Fruit fly (Drosophila melanogaster) whole organism, larva: Measurements from ENCODE around the gene CG42585.
"Not testable (repeated sequence)": the region's sequence is repeated elsewhere in the genome, so short reads cannot be mapped to it uniquely, and the experiment has no call there.

ENCODE experiments used
- noc ChIP-seq: fragments of 200-800 bp; sonication (Bioruptor generic); optimal IDR thresholded peaks from 3 replicates; lab custom pipeline; 2019; ENCODE audit warnings: missing biosample characterization, mild to moderate bottlenecking, missing genetic modification characterization, moderate library complexity

Gene CG42585

DNA sequence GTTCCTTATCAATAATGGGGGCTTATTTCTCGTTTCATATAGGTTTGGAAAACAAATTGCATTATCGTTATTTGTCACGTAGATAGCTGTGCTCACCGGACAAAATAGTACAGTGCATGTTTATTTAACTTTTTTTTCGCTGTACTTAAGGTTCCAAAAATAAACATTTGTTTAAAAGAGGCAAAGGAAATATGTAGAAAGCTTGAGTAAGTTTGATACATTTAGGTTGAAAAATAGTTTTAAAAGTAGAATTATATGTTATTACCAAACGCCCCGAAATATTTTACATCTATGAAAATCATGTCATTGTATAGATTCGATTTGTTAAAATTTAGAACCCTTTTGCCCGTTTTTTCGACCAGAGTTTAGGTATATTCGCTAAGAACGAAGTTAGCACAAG, at the start of gene CG42585:
Gene CG42585, plus strand, starts transcription at position 301 of the 400 bp plus-strand sequence.
- not testable (repeated sequence) for TF ChIP-seq noc (tag; lab: Kevin White, UChicago)

DNA sequence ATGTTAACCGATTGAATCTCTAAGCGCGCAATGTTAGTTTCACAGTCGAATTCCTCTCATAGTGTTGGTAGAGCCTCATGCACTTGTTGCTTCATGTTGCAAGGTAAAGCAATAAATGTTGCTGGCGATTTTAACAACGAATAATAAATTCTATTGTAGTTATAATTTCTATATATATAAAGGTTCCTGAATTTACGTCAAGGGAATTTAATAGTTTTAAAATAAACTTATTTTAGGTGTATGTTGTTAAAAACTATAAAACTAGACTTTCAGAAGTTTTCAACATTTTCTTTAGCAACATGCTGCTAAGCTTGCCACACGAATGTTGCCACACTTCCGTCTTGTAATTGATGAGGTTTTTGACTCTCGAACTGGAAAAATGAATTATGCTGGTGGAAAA, 49.4 kb upstream of the CG42585 start:
- TF ChIP-seq noc (tag; lab: Kevin White, UChicago), result no peak

DNA sequence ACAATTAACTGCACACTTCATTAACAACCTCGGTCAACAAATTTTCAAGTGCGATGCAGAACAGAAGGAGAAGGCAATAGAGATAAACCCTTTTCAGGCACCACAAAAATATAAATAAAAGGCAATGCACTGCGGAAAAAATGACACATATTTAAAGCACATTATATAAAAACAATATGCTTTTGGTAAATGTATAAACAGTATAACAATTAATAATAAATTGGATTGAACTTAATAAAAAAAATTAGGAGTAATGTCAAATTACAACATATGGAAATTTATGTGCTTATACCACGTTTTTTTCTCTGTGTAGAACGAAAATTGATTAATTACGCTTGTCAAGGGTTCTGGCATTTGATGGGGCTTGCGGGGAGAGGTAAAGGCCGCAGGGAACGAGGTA, 48.9 kb upstream of the CG42585 start:
- TF ChIP-seq noc (tag; lab: Kevin White, UChicago), result no peak

DNA sequence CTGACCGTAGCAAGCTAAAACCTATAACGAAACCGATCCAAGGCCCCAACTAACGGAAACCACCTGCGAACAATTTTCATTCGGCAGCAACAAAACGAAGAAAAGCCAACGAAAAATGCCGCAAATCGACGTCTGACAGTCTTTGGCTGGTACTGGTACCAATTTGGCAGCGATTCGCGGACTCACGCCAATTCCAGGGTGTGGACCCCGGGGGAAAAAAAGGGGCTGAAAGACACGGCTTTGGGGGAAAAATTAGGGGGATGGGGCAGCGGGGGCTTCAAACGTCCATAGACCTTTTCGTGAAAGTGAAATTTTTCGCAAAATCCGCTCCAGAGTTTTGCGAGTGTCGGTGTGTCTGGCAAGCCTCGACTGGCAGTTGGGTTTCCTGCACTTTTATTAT, 46.1 kb upstream of the CG42585 start:
- TF ChIP-seq noc (tag; lab: Kevin White, UChicago), result no peak

DNA sequence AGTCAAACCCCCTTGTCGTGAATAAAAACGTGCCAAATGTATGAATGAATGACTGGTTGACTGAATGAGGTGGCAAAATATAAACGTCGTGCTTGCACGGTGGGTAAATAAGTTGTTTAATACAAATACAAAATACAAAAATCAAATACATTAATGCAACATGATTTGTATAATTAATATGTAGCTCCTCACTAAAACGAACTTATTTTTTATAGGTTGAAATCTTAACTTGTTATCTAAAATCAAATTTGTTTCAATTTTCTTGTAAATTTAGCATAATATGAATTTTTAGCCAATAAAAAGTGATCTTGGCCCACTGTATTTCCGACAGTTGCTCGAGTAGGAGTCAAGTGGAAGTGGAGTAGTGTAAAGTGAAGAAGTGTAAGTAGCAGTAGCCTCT, 41.8 kb upstream of the CG42585 start:
- TF ChIP-seq noc (tag; lab: Kevin White, UChicago), result peak; percentile 15

DNA sequence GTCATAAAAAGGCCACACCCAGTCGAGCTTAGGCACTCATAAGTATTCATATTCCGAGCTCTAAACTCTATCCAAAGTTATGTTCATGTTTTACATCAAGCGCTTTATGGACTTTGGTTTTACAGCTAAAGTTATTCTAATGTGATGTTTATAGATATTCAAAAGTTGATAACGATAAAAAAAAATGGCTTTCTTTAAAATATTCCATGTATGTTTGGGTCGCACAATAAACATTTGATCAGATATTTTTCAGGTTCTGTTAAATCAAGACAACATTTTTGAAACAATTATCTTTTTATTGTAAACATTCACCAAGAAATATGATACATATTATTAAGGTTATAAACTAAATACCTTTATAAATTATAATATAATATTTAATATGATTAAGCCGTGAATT, 40.7 kb upstream of the CG42585 start:
- TF ChIP-seq noc (tag; lab: Kevin White, UChicago), result no peak

DNA sequence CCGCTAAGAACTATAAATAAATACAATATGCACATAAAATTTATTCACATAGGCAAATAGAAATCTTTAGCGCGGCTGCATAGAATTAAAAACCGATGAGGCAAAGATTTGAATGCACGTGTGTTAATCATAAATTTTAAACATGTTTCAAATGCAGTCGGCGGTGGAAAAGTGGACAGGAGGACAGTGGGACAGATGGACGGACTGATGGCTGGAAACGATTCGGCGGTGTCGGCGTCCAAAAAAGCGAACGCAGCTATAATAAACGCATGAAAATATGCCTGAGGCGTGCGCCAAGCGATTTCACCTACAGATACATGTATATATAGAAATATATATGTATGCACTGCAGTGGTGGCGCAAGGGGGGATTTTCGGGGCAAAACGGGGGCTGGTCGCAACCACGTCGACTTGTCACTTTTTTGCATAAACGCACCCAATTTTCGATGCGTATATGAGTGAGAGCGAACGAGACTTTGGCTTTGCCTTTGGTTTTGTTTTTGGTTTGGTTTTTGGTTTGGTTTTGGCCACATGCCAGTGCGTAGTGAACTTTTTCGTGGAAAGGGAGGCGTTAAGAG, 40.1 kb upstream of the CG42585 start:
- no peak for TF ChIP-seq noc (tag; lab: Kevin White, UChicago)

DNA sequence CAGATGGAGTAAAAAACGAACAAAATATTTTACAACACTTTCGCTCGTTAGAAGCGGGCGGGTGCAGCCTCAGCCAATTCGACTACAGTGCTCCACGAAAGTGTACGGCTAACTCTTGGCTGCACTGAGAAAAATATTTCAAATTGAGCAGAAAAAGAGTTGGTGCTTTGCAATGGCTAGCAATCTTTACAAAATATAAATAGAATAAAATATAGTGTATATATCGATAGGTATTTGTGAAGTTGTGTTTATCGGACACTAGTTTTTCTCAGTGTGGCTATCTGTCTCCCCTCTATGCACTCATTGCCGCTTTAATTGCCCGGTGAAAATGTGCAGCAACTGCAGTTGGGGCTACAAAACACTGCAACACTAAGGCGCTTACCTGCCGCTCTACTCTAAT, 38.2 kb upstream of the CG42585 start:
- no peak for TF ChIP-seq noc (tag; lab: Kevin White, UChicago)

DNA sequence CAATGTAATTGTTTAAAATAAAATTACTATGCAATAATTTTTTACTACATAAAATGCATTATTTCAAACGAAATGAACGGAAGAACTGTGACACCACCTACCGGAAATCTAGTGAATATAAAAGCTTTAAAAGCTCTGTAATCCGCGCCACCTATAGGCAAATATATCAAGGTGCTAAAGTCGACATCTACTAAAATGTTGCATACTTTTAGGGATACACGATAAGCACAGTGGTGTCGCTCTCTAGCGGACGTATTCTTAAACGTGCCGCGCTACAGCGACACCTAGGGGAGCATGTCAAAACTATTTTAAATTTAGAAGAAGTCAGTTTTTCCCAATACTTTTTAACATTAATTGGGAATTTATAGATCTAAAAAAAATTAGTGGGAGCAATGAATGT, 33.5 kb upstream of the CG42585 start:
- TF ChIP-seq noc (tag; lab: Kevin White, UChicago), result no peak

DNA sequence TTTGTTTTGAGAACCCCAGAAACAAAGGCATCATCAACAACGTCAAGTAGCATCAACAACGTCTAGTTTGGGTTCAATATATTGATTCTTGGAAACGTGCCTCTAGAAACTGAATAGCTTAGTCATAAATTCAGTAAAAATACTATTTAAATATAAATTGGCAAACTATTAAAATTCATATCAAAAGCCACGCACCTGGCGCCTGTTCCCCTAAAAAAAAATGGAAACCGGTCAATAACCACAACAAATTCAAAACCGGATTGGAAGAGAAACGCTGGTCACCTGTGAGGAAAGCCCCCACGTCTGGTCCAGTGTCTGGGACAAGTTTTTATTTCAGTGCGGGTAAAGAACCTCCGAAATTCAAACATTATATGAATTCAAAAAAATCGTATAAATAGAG, 27.5 kb upstream of the CG42585 start, which contains the start of gene CG15282:
Gene CG15282, plus strand, starts transcription at position 227 of the 400 bp plus-strand sequence.
- no peak for TF ChIP-seq noc (tag; lab: Kevin White, UChicago)

DNA sequence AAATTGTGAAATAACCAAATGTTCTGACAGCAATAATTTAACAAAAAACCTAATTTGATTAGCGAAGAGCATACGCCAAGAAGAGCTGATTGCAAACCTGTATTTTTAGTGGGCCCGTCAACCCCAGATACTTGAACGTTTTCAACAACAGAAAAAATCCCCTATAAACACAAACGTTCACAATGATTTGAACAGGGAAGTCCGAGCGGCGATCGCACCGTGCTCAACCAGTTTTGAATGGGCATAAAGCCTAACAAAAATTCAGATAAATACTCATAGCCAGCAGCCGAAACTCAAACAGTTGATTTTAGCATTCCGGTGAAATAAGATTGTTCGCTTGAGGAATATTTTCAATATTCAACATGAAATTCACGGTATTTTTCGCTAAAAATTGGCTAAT, 26.2 kb upstream of the CG42585 start, which contains the start of gene CG34165:
Gene CG34165, plus strand, starts transcription at position 284 of the 400 bp plus-strand sequence.
- TF ChIP-seq noc (tag; lab: Kevin White, UChicago), result no peak

DNA sequence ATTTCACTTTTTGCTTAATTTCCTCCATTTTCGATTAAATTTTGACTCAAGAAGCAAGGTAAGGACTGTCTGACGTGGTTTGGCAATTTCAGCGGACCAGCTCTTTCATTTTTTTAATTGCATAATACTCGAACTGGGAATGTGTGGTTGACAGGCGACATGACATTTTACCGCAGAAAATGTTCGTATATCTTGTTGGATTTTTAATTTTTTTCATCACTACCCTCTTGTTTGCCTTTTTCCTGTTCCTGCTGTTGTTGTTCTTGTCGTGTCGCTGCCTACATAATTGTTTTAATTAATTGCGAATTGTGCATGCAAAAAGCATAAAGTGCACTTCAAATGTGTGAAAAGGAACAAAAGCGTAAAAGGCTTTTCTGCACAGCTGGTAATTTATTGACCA, 9.6 kb upstream of the CG42585 start, which contains the start of gene CG42685:
Gene CG42685, minus strand, starts transcription at position 101 of the 400 bp plus-strand sequence.
- TF ChIP-seq noc (tag; lab: Kevin White, UChicago), result no peak

DNA sequence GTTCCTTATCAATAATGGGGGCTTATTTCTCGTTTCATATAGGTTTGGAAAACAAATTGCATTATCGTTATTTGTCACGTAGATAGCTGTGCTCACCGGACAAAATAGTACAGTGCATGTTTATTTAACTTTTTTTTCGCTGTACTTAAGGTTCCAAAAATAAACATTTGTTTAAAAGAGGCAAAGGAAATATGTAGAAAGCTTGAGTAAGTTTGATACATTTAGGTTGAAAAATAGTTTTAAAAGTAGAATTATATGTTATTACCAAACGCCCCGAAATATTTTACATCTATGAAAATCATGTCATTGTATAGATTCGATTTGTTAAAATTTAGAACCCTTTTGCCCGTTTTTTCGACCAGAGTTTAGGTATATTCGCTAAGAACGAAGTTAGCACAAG, 4.2 kb upstream of the CG42585 start, which contains the start of gene CG31835:
Gene CG31835, plus strand, starts transcription at position 301 of the 400 bp plus-strand sequence.
- not testable (repeated sequence) for TF ChIP-seq noc (tag; lab: Kevin White, UChicago)

DNA sequence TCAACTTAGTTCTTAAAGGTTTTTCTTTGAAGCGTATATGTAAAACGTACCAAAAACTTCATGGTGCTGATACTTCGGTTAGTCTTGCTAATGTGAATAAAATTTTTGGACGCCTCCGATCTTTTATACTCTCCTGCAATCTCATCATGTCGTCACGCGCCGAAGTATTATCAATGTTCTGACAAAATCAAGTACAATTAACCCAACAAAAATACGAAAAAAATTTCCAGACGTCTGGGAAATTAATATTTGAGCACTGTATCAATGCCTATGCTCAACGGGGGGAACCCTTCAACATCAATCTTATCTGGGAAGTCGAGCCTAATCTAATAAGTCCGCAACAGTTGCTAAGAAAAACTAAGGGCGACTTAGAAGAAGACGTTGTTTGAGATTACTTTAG, 2.0 kb upstream of the CG42585 start, which contains the start of gene CG31775:
Gene CG31775, minus strand, starts transcription at position 101 of the 400 bp plus-strand sequence.
- TF ChIP-seq noc (tag; lab: Kevin White, UChicago), result not testable (repeated sequence)

DNA sequence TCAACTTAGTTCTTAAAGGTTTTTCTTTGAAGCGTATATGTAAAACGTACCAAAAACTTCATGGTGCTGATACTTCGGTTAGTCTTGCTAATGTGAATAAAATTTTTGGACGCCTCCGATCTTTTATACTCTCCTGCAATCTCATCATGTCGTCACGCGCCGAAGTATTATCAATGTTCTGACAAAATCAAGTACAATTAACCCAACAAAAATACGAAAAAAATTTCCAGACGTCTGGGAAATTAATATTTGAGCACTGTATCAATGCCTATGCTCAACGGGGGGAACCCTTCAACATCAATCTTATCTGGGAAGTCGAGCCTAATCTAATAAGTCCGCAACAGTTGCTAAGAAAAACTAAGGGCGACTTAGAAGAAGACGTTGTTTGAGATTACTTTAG, 2.0 kb downstream of the CG42585 start, which contains the start of gene CG42586:
Gene CG42586, minus strand, starts transcription at position 101 of the 400 bp plus-strand sequence.
- TF ChIP-seq noc (tag; lab: Kevin White, UChicago), result not testable (repeated sequence)

DNA sequence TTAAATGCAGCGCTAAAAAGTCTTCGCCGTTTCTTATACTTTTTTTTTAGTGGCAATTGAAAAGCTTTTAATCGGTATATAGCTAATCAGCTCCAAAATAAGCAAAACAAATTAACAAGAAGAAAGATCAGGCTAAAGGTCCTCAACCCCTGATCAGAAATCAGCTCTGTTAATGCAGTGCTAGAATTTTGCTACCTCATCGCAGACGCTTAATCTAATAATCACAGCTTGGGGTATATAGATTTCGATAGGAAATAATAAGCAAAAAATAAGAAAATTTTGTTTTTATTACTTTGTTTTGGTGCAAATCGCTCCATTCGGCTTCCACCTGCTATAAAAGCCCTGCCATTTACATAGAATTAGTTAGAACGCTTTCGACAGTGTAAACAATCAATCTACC, 3.2 kb downstream of the CG42585 start, which contains the start of gene CG34166:
Gene CG34166, plus strand, starts transcription at position 301 of the 400 bp plus-strand sequence.
- TF ChIP-seq noc (tag; lab: Kevin White, UChicago), result not testable (repeated sequence)

DNA sequence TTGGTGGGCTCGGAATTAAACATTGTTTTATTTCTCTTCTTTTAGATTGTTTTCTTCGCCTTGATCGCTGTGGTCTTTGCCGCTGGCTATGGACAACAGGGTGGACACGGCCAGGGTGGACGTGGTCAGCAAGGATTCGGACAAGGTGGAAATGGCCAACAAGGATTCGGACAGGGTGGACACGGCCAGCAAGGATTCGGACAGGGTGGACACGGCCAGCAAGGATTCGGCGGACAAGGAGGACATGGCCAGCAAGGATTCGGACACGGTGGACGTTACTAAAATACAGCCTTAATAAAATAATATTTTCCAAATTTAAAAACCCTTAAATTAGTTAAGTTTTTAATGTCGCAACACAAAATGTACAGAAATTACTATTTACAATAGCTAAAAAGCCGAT, 3.6 kb downstream of the CG42585 start:
- no peak for TF ChIP-seq noc (tag; lab: Kevin White, UChicago)
